Fruit fly (Drosophila melanogaster) whole organism, embryonic: Measurements from ENCODE around the gene mei-P26.
A peak's percentile ranks its signal among the peaks of the same experiment; 100 is the strongest.

ENCODE experiments used
- B-H2 ChIP-seq: fragments of 200-800 bp; sonication (Bioruptor generic); optimal IDR thresholded peaks from 2 replicates; lab custom pipeline; 2018; ENCODE audit warnings: missing biosample characterization, mild to moderate bottlenecking, missing genetic modification characterization
- CG10209 ChIP-seq: fragments of 200-800 bp; sonication (Bioruptor generic); optimal IDR thresholded peaks from 3 replicates; lab custom pipeline; 2017; ENCODE audit warnings: missing biosample characterization, mild to moderate bottlenecking, missing genetic modification characterization, missing genetic modification reagents
- CG11085 ChIP-seq: fragments of 200-800 bp; sonication (Bioruptor generic); IDR thresholded peaks from 2 replicates; pipeline ENCODE4 v1.3.6; 2022; ENCODE audit warnings: missing biosample characterization, missing genetic modification characterization
- CG11398 ChIP-seq: fragments of 200-800 bp; sonication (Bioruptor generic); optimal IDR thresholded peaks from 2 replicates; lab custom pipeline; 2016; ENCODE audit warnings: missing biosample characterization, missing genetic modification characterization
- CG12942 ChIP-seq: fragments of 200-800 bp; sonication (Bioruptor generic); optimal IDR thresholded peaks from 3 replicates; lab custom pipeline; 2016; ENCODE audit warnings: missing biosample characterization, missing genetic modification characterization
- CG13424 ChIP-seq: fragments of 200-800 bp; sonication (Bioruptor generic); optimal IDR thresholded peaks from 2 replicates; lab custom pipeline; 2019; ENCODE audit warnings: missing biosample characterization, mild to moderate bottlenecking, missing genetic modification characterization, moderate library complexity
- CG15269 ChIP-seq: fragments of 200-800 bp; sonication (Bioruptor generic); optimal IDR thresholded peaks from 2 replicates; lab custom pipeline; 2018; ENCODE audit warnings: missing biosample characterization, mild to moderate bottlenecking, missing genetic modification characterization, moderate library complexity
- CG15479 ChIP-seq: fragments of 200-800 bp; sonication (Bioruptor generic); optimal IDR thresholded peaks from 3 replicates; lab custom pipeline; 2019; ENCODE audit warnings: missing biosample characterization, mild to moderate bottlenecking, missing genetic modification characterization, moderate library complexity
- CG15514 ChIP-seq: fragments of 200-800 bp; sonication (Bioruptor generic); optimal IDR thresholded peaks from 3 replicates; lab custom pipeline; 2017; ENCODE audit warnings: missing biosample characterization, missing genetic modification characterization, mild to moderate bottlenecking, moderate library complexity, missing genetic modification reagents
- CG1647 ChIP-seq: fragments of 200-800 bp; sonication (Bioruptor generic); optimal IDR thresholded peaks from 3 replicates; lab custom pipeline; 2016; ENCODE audit warnings: missing biosample characterization, missing genetic modification characterization
- CG1792 ChIP-seq: fragments of 200-800 bp; sonication (Bioruptor generic); optimal IDR thresholded peaks from 2 replicates; lab custom pipeline; 2016; ENCODE audit warnings: missing biosample characterization, missing genetic modification characterization
- CG18011 ChIP-seq: fragments of 200-800 bp; sonication (Bioruptor generic); optimal IDR thresholded peaks from 2 replicates; lab custom pipeline; 2017; ENCODE audit warnings: missing biosample characterization, missing genetic modification characterization, mild to moderate bottlenecking, moderate library complexity, missing genotype
- CG2875 ChIP-seq: fragments of 200-800 bp; sonication (Bioruptor generic); optimal IDR thresholded peaks from 2 replicates; lab custom pipeline; 2017; ENCODE audit warnings: missing biosample characterization, mild to moderate bottlenecking, missing genetic modification characterization, missing genetic modification reagents
- CG4328 ChIP-seq: fragments of 200-800 bp; sonication (Bioruptor generic); optimal IDR thresholded peaks from 3 replicates; lab custom pipeline; 2017; ENCODE audit warnings: missing biosample characterization, missing genetic modification reagents, missing genetic modification characterization
- CG43689 ChIP-seq: fragments of 200-800 bp; sonication (Bioruptor generic); IDR thresholded peaks from 2 replicates; pipeline ENCODE4 v1.3.6; 2022; ENCODE audit warnings: missing biosample characterization, missing genetic modification characterization
- CG4854 ChIP-seq: fragments of 200-800 bp; sonication (Bioruptor generic); optimal IDR thresholded peaks from 2 replicates; lab custom pipeline; 2016; ENCODE audit warnings: missing biosample characterization, missing genetic modification characterization, inconsistent platforms
- CG6654 ChIP-seq: fragments of 200-800 bp; sonication (Bioruptor generic); optimal IDR thresholded peaks from 2 replicates; lab custom pipeline; 2017; ENCODE audit warnings: missing biosample characterization, mild to moderate bottlenecking, missing genetic modification characterization
- CG6765 ChIP-seq: fragments of 200-800 bp; sonication (Bioruptor generic); optimal IDR thresholded peaks from 3 replicates; lab custom pipeline; 2017; ENCODE audit warnings: missing biosample characterization, mild to moderate bottlenecking, missing genetic modification characterization
- CG7963 ChIP-seq: fragments of 200-800 bp; sonication (Bioruptor generic); IDR thresholded peaks from 3 replicates; pipeline ENCODE4 v1.3.6; 2022; ENCODE audit warnings: missing biosample characterization, missing genetic modification characterization; ENCODE audit not compliant: partially characterized antibody
- CG9727 ChIP-seq: fragments of 200-800 bp; sonication (Bioruptor generic); optimal IDR thresholded peaks from 3 replicates; lab custom pipeline; 2017; ENCODE audit warnings: missing biosample characterization, mild to moderate bottlenecking, missing genetic modification characterization
- CHES-1-like ChIP-seq: fragments of 200-800 bp; sonication (Bioruptor generic); optimal IDR thresholded peaks from 2 replicates; lab custom pipeline; 2016; ENCODE audit warnings: missing biosample characterization, missing genetic modification characterization
- Camta ChIP-seq: fragments of 200-800 bp; sonication (Bioruptor generic); optimal IDR thresholded peaks from 2 replicates; lab custom pipeline; 2016; ENCODE audit warnings: missing biosample characterization, missing genetic modification characterization
- D ChIP-seq, 2 experiments: fragments of 200-800 bp in 1 of 2; fragments of >200 bp in 1 of 2; sonication (Bioruptor generic) in 1 of 2; optimal IDR thresholded peaks; 2 replicates in 1 of 2; 3 replicates in 1 of 2; lab custom pipeline; 2017; ENCODE audit warnings: mild to moderate bottlenecking in 1 of 2, missing biosample characterization in 1 of 2, missing genetic modification characterization in 1 of 2, missing genetic modification reagents in 1 of 2
- D19A ChIP-seq: fragments of 200-800 bp; optimal IDR thresholded peaks from 3 replicates; lab custom pipeline; 2019; ENCODE audit warnings: missing biosample characterization, mild to moderate bottlenecking, missing genetic modification characterization, moderate library complexity
- ERR ChIP-seq: fragments of 200-800 bp; sonication (Bioruptor generic); optimal IDR thresholded peaks from 2 replicates; lab custom pipeline; 2016; ENCODE audit warnings: missing biosample characterization, missing genetic modification characterization
- Hr78 ChIP-seq, 2 experiments: fragments of 200-800 bp in 1 of 2; fragments of >200 bp in 1 of 2; sonication (Bioruptor generic) in 1 of 2; optimal IDR thresholded peaks; 2 replicates each; lab custom pipeline; 2017 to 2019; ENCODE audit warnings: missing biosample characterization in 2 of 2, missing genetic modification characterization in 2 of 2, mild to moderate bottlenecking in 1 of 2, moderate library complexity in 1 of 2
- Max ChIP-seq: fragments of 200-800 bp; sonication (Bioruptor generic); optimal IDR thresholded peaks from 2 replicates; lab custom pipeline; 2016; ENCODE audit warnings: missing biosample characterization, mild to moderate bottlenecking, missing genetic modification characterization
- Mrtf ChIP-seq: fragments of 200-800 bp; sonication (Bioruptor generic); IDR thresholded peaks from 3 replicates; pipeline ENCODE4 v1.3.6; 2022; ENCODE audit warnings: missing biosample characterization, missing genetic modification characterization
- PHDP ChIP-seq: fragments of 200-800 bp; sonication (Bioruptor generic); optimal IDR thresholded peaks from 3 replicates; lab custom pipeline; 2018; ENCODE audit warnings: missing biosample characterization, mild to moderate bottlenecking, missing genetic modification characterization, moderate library complexity
- Xrp1 ChIP-seq: fragments of 200-800 bp; sonication (Bioruptor generic); IDR thresholded peaks from 2 replicates; pipeline ENCODE4 v1.3.6; 2022; ENCODE audit warnings: missing biosample characterization, missing genetic modification characterization
- cato ChIP-seq: fragments of 200-800 bp; sonication (Bioruptor generic); optimal IDR thresholded peaks from 2 replicates; lab custom pipeline; 2016; ENCODE audit warnings: missing biosample characterization, missing genetic modification characterization, borderline replicate concordance
- chif ChIP-seq, 2 experiments: fragments of 200-800 bp; sonication (Bioruptor generic); optimal IDR thresholded peaks; 3 replicates each; lab custom pipeline; 2016; ENCODE audit warnings: missing biosample characterization in 2 of 2, missing genetic modification characterization in 2 of 2
- ci ChIP-seq: fragments of 200-800 bp; sonication (Bioruptor generic); IDR thresholded peaks from 3 replicates; pipeline ENCODE4 v1.3.6; 2022; ENCODE audit warnings: missing biosample characterization, missing genetic modification characterization
- dpn ChIP-seq, 2 experiments: fragments of 200-800 bp; sonication (Bioruptor generic); optimal IDR thresholded peaks; 3 replicates each; lab custom pipeline; 2016; ENCODE audit warnings: missing biosample characterization in 2 of 2, missing genetic modification characterization in 2 of 2
- esg ChIP-seq: fragments of 200-800 bp; sonication (Bioruptor generic); conservative IDR thresholded peaks from 2 replicates; pipeline ENCODE4 v1.3.6; 2022; ENCODE audit warnings: missing biosample characterization, missing genetic modification characterization
- eyg ChIP-seq: fragments of 200-800 bp; sonication (Bioruptor generic); optimal IDR thresholded peaks from 3 replicates; lab custom pipeline; 2016; ENCODE audit warnings: missing biosample characterization, missing genetic modification characterization
- gsb ChIP-seq: fragments of 200-800 bp; sonication (Bioruptor generic); IDR thresholded peaks from 2 replicates; pipeline ENCODE4 v1.3.6; 2022; ENCODE audit warnings: missing biosample characterization, missing genetic modification characterization
- ken ChIP-seq: fragments of 200-800 bp; sonication (Bioruptor generic); IDR thresholded peaks from 3 replicates; pipeline ENCODE4 v1.3.6; 2022; ENCODE audit warnings: missing biosample characterization, missing genetic modification characterization
- lab ChIP-seq: fragments of 200-800 bp; sonication (Bioruptor generic); optimal IDR thresholded peaks from 3 replicates; lab custom pipeline; 2017; ENCODE audit warnings: missing biosample characterization, missing genetic modification characterization, mild to moderate bottlenecking, moderate library complexity, missing genetic modification reagents
- lmd ChIP-seq: fragments of 200-800 bp; sonication (Bioruptor generic); IDR thresholded peaks from 2 replicates; pipeline ENCODE4 v1.3.6; 2022; ENCODE audit warnings: missing biosample characterization, missing genetic modification characterization
- pho ChIP-seq: fragments of 200-800 bp; sonication (Bioruptor generic); optimal IDR thresholded peaks from 2 replicates; lab custom pipeline; 2016; ENCODE audit warnings: missing biosample characterization, missing genetic modification characterization
- pzg ChIP-seq: fragments of 200-800 bp; sonication (Bioruptor generic); optimal IDR thresholded peaks from 3 replicates; lab custom pipeline; 2018; ENCODE audit warnings: missing biosample characterization, mild to moderate bottlenecking, missing genetic modification characterization, moderate library complexity
- row ChIP-seq: fragments of 200-800 bp; sonication (Bioruptor generic); IDR thresholded peaks from 3 replicates; pipeline ENCODE4 v1.3.6; 2022; ENCODE audit warnings: missing biosample characterization, missing genetic modification characterization
- sd ChIP-seq: fragments of 200-800 bp; sonication (Bioruptor generic); optimal IDR thresholded peaks from 3 replicates; lab custom pipeline; 2018; ENCODE audit warnings: missing biosample characterization, mild to moderate bottlenecking, missing genetic modification characterization, moderate library complexity
- seq ChIP-seq: fragments of 200-800 bp; sonication (Bioruptor generic); IDR thresholded peaks from 2 replicates; pipeline ENCODE4 v1.3.6; 2022; ENCODE audit warnings: missing biosample characterization, missing genetic modification characterization
- ssp ChIP-seq: fragments of 200-800 bp; sonication (Bioruptor generic); IDR thresholded peaks from 2 replicates; pipeline ENCODE4 v1.3.6; 2022; ENCODE audit warnings: missing biosample characterization, missing genetic modification characterization
- unpg ChIP-seq: fragments of 200-800 bp; sonication (Bioruptor generic); optimal IDR thresholded peaks from 3 replicates; lab custom pipeline; 2018; ENCODE audit warnings: missing biosample characterization, mild to moderate bottlenecking, missing genetic modification characterization, moderate library complexity
- vnd ChIP-seq: fragments of 200-800 bp; sonication (Bioruptor generic); IDR thresholded peaks from 3 replicates; pipeline ENCODE4 v1.3.6; 2022; ENCODE audit warnings: missing biosample characterization, missing genetic modification characterization; ENCODE audit not compliant: partially characterized antibody
- zen2 ChIP-seq: fragments of 200-800 bp; sonication (Bioruptor generic); IDR thresholded peaks from 3 replicates; pipeline ENCODE4 v1.3.6; 2022; ENCODE audit warnings: missing biosample characterization, missing genetic modification characterization; ENCODE audit not compliant: partially characterized antibody

mei-P26 gene

dm6 chrX:9155134-9155533 is 7.9 kb upstream of the mei-P26 start (continued):
- peak; percentile 2 for TF ChIP-seq eyg
- TF ChIP-seq CG11085 = no peak
- TF ChIP-seq CG43689 (GFP tag; lab: Robert Waterston, UW) = no peak
- no peak for TF ChIP-seq sd
- peak; percentile 18 for TF ChIP-seq ERR (GFP tag; lab: Kevin White, UChicago)
- TF ChIP-seq CHES-1-like (GFP tag; lab: Kevin White, UChicago) = peak; percentile 4
- TF ChIP-seq CG11398 (GFP tag; lab: Kevin White, UChicago) = no peak
- TF ChIP-seq PHDP = peak; percentile 47
- peak; percentile 23 for TF ChIP-seq CG1792 (GFP tag; lab: Kevin White, UChicago)
- peak in 1 of 2 experiments; percentile 3 for TF ChIP-seq Hr78 (GFP tag; optimal IDR thresholded peaks at IDR 0.05; lab: Kevin White, UChicago)
- TF ChIP-seq CG18011 (GFP tag; lab: Kevin White, UChicago) = no peak
- peak; percentile 75 for TF ChIP-seq lab
- peak; percentile 63 for TF ChIP-seq CG4328 (GFP tag; lab: Kevin White, UChicago)
- peak; percentile 25 for TF ChIP-seq pho (GFP tag; lab: Kevin White, UChicago)
- TF ChIP-seq zen2 (GFP tag; lab: Robert Waterston, UW) = no peak
- TF ChIP-seq CG6765 (GFP tag; lab: Kevin White, UChicago) = no peak
- TF ChIP-seq Camta (GFP tag; lab: Kevin White, UChicago) = peak; percentile 38
- TF ChIP-seq Max (GFP tag; lab: Kevin White, UChicago) = peak; percentile 46
- TF ChIP-seq dpn (GFP tag; optimal IDR thresholded peaks at IDR 0.05; lab: Kevin White, UChicago) = peak in 1 of 2 experiments; percentile 45
- TF ChIP-seq CG15269 = peak; percentile 62
- TF ChIP-seq ken (GFP tag; lab: Robert Waterston, UW) = 0 out of 3 replicates have a peak, but pooled peaks have one; percentile 8
- TF ChIP-seq lmd (GFP tag; lab: Robert Waterston, UW) = peak; percentile 48; the same call in 1 of the 2 replicates
- 0 out of 2 replicates have a peak, but pooled peaks have one; percentile 16 for TF ChIP-seq ssp (GFP tag; lab: Robert Waterston, UW)
- TF ChIP-seq CG4854 (GFP tag; lab: Kevin White, UChicago) = peak; percentile 17
- TF ChIP-seq D19A (tag; lab: Kevin White, UChicago) = peak; percentile 68
- peak; percentile 7 for TF ChIP-seq cato (GFP tag; lab: Kevin White, UChicago)
- TF ChIP-seq CG7963 (GFP tag; lab: Robert Waterston, UW) = no peak
- TF ChIP-seq CG15479 (GFP tag; lab: Kevin White, UChicago) = no peak
- TF ChIP-seq CG1647 (GFP tag; lab: Kevin White, UChicago) = peak; percentile 41
- TF ChIP-seq CG13424 = peak; percentile 72
- 0 out of 3 replicates have a peak, but pooled peaks have one; percentile 12 for TF ChIP-seq ci (GFP tag; lab: Robert Waterston, UW)
- TF ChIP-seq vnd (GFP tag; lab: Robert Waterston, UW) = no peak
- TF ChIP-seq Xrp1 (GFP tag; lab: Robert Waterston, UW) = peak; percentile 61
- no peak for TF ChIP-seq gsb (GFP tag; lab: Robert Waterston, UW)
- peak; percentile 24 for TF ChIP-seq CG6654
- peak; percentile 65 for TF ChIP-seq CG10209 (GFP tag; lab: Kevin White, UChicago)
- no peak for TF ChIP-seq Mrtf (GFP tag; lab: Robert Waterston, UW)
- TF ChIP-seq chif (GFP tag; optimal IDR thresholded peaks at IDR 0.05; lab: Kevin White, UChicago) = peak; percentile 1 to 61
- no peak for TF ChIP-seq D (optimal IDR thresholded peaks at IDR 0.05; lab: Kevin White, UChicago)
- TF ChIP-seq D (GFP tag; optimal IDR thresholded peaks at IDR 0.05; lab: Kevin White, UChicago) = peak; percentile 64
- no peak for TF ChIP-seq CG12942
- TF ChIP-seq CG2875 (GFP tag; lab: Kevin White, UChicago) = no peak
- 0 out of 2 replicates have a peak, but pooled peaks have one; percentile 13 for TF ChIP-seq seq (GFP tag; lab: Robert Waterston, UW)
- TF ChIP-seq unpg = peak; percentile 55
- peak; percentile 71 for TF ChIP-seq row (GFP tag; lab: Robert Waterston, UW)
- peak; percentile 38; the same call in 1 of the 2 replicates for TF ChIP-seq esg (GFP tag; lab: Robert Waterston, UW)
- TF ChIP-seq B-H2 (GFP tag; lab: Kevin White, UChicago) = peak; percentile 7
- TF ChIP-seq pzg (GFP tag; lab: Kevin White, UChicago) = no peak
- peak; percentile 74 for TF ChIP-seq CG9727 (GFP tag; lab: Kevin White, UChicago)
- peak; percentile 30 for TF ChIP-seq CG15514 (GFP tag; lab: Kevin White, UChicago)
